Worm (Caenorhabditis elegans) whole organism, late embryonic: Measurements from ENCODE around the gene Y73C8C.8.

ENCODE experiments used
- K09A11.1 ChIP-seq: sonication (generic microtip); optimal IDR thresholded peaks from 2 replicates; lab custom pipeline; 2017; ENCODE audit warnings: antibody characterized with exemption, mild to moderate bottlenecking, missing genetic modification characterization, missing compliant biosample characterization; ENCODE audit not compliant: insufficient read depth
- ceh-24 ChIP-seq: sonication (generic microtip); optimal IDR thresholded peaks from 2 replicates; lab custom pipeline; 2016; ENCODE audit warnings: mild to moderate bottlenecking, missing genetic modification characterization, missing compliant biosample characterization
- ceh-31 ChIP-seq: sonication (generic microtip); optimal IDR thresholded peaks from 2 replicates; lab custom pipeline; 2016; ENCODE audit warnings: missing genetic modification characterization, missing compliant biosample characterization
- dmd-4 ChIP-seq: sonication (generic microtip); optimal IDR thresholded peaks from 2 replicates; lab custom pipeline; 2016; ENCODE audit warnings: borderline replicate concordance, missing genetic modification characterization, missing compliant biosample characterization
- eyg-1 ChIP-seq: sonication (generic microtip); optimal IDR thresholded peaks from 2 replicates; lab custom pipeline; 2016; ENCODE audit warnings: missing genotype, missing genetic modification characterization, missing compliant biosample characterization
- madf-2 ChIP-seq: sonication (generic microtip); optimal IDR thresholded peaks from 2 replicates; lab custom pipeline; 2017; ENCODE audit warnings: missing genetic modification characterization, missing compliant biosample characterization
- nhr-11 ChIP-seq: fragments of 150-350 bp; optimal IDR thresholded peaks from 2 replicates; lab custom pipeline; 2014; ENCODE audit warnings: missing biosample characterization, missing genetic modification characterization
- pag-3 ChIP-seq: sonication (generic microtip); optimal IDR thresholded peaks from 2 replicates; lab custom pipeline; 2016; ENCODE audit warnings: missing compliant biosample characterization, missing genetic modification characterization, borderline replicate concordance
- ref-2 ChIP-seq: sonication (generic microtip); optimal IDR thresholded peaks from 2 replicates; lab custom pipeline; 2016; ENCODE audit warnings: missing genetic modification characterization, missing compliant biosample characterization
- rnt-1 ChIP-seq: sonication (generic microtip); optimal IDR thresholded peaks from 2 replicates; lab custom pipeline; 2016; ENCODE audit warnings: missing genetic modification characterization, missing compliant biosample characterization
- sox-4 ChIP-seq: sonication (generic microtip); optimal IDR thresholded peaks from 2 replicates; lab custom pipeline; 2017; ENCODE audit warnings: mild to moderate bottlenecking, missing genetic modification characterization, inconsistent platforms, missing compliant biosample characterization
- tbx-7 ChIP-seq: sonication (generic microtip); optimal IDR thresholded peaks from 2 replicates; lab custom pipeline; 2016; ENCODE audit warnings: missing genotype, missing genetic modification characterization, missing compliant biosample characterization
- unc-42 ChIP-seq: sonication (generic microtip); optimal IDR thresholded peaks from 2 replicates; lab custom pipeline; 2016; ENCODE audit warnings: missing genotype, missing genetic modification characterization, missing compliant biosample characterization

- no peak for TF ChIP-seq ref-2 (tag; lab: Kevin White, UChicago)
- TF ChIP-seq madf-2, result no peak
- TF ChIP-seq unc-42 (tag; lab: Kevin White, UChicago), result no peak
- no peak for TF ChIP-seq tbx-7 (tag; lab: Kevin White, UChicago)
- no peak for TF ChIP-seq pag-3 (tag; lab: Kevin White, UChicago)
- TF ChIP-seq K09A11.1 (tag; lab: Kevin White, UChicago), result no peak
- no peak for TF ChIP-seq nhr-11 (tag; lab: Kevin White, UChicago)
- TF ChIP-seq rnt-1 (tag; lab: Kevin White, UChicago), result no peak
- no peak for TF ChIP-seq ceh-31 (tag; lab: Kevin White, UChicago)
- TF ChIP-seq dmd-4 (tag; lab: Kevin White, UChicago), result no peak
- no peak for TF ChIP-seq ceh-24 (tag; lab: Kevin White, UChicago)
- no peak for TF ChIP-seq sox-4 (tag; lab: Kevin White, UChicago)
- no peak for TF ChIP-seq eyg-1 (tag; lab: Kevin White, UChicago)
Observed at ce11 chrV:3141190-3141589, 27.5 kb upstream of the Y73C8C.8 start, which contains the start of gene srab-9.
